Worm (Caenorhabditis elegans) whole organism, late embryonic: ENCODE measurements around the gene C04F6.9.

Experiments
- C38D4.7 ChIP-seq: fragments of 200-800 bp; sonication (Bioruptor generic); optimal IDR thresholded peaks from 2 replicates; lab custom pipeline; 2018; ENCODE audit warnings: mild to moderate bottlenecking, missing genetic modification characterization, moderate library complexity, missing compliant biosample characterization
- F13H6.1 ChIP-seq: sonication (generic microtip); optimal IDR thresholded peaks from 2 replicates; lab custom pipeline; 2016; ENCODE audit warnings: missing genetic modification characterization, missing compliant biosample characterization
- K02D7.2 ChIP-seq: sonication (generic microtip); optimal IDR thresholded peaks from 2 replicates; lab custom pipeline; 2017; ENCODE audit warnings: mild to moderate bottlenecking, missing genetic modification characterization, missing compliant biosample characterization
- K09A11.1 ChIP-seq: sonication (generic microtip); optimal IDR thresholded peaks from 2 replicates; lab custom pipeline; 2017; ENCODE audit warnings: antibody characterized with exemption, mild to moderate bottlenecking, missing genetic modification characterization, missing compliant biosample characterization; ENCODE audit not compliant: insufficient read depth
- Y22D7AL.16 ChIP-seq: sonication (generic microtip); optimal IDR thresholded peaks from 2 replicates; lab custom pipeline; 2016; ENCODE audit warnings: missing genetic modification characterization, missing compliant biosample characterization
- ahr-1 ChIP-seq: sonication (generic microtip); optimal IDR thresholded peaks from 2 replicates; lab custom pipeline; 2016; ENCODE audit warnings: missing genetic modification characterization, missing compliant biosample characterization
- ama-1 ChIP-seq: fragments of 150-350 bp; optimal IDR thresholded peaks from 2 replicates; lab custom pipeline; 2014
- ceh-14 ChIP-seq: sonication (generic microtip); optimal IDR thresholded peaks from 2 replicates; lab custom pipeline; 2016; ENCODE audit warnings: missing genotype, missing genetic modification characterization, missing compliant biosample characterization
- ceh-22 ChIP-seq: sonication (generic microtip); optimal IDR thresholded peaks from 2 replicates; lab custom pipeline; 2017; ENCODE audit warnings: missing biosample characterization, missing genetic modification characterization
- ceh-24 ChIP-seq: sonication (generic microtip); optimal IDR thresholded peaks from 2 replicates; lab custom pipeline; 2016; ENCODE audit warnings: mild to moderate bottlenecking, missing genetic modification characterization, missing compliant biosample characterization
- ceh-30 ChIP-seq: fragments of 150-350 bp; optimal IDR thresholded peaks from 2 replicates; lab custom pipeline; 2014; ENCODE audit warnings: missing biosample characterization, missing genetic modification characterization
- ceh-48 ChIP-seq: sonication (generic microtip); optimal IDR thresholded peaks from 2 replicates; lab custom pipeline; 2016; ENCODE audit warnings: missing genetic modification characterization, inconsistent platforms, missing compliant biosample characterization
- ceh-9 ChIP-seq: sonication (generic microtip); optimal IDR thresholded peaks from 2 replicates; lab custom pipeline; 2016; ENCODE audit warnings: mild to moderate bottlenecking, missing genetic modification characterization, inconsistent platforms, missing compliant biosample characterization
- elt-4 ChIP-seq: sonication (generic microtip); optimal IDR thresholded peaks from 2 replicates; lab custom pipeline; 2016; ENCODE audit warnings: missing genetic modification characterization, missing compliant biosample characterization
- fkh-10 ChIP-seq: fragments of 150-350 bp; optimal IDR thresholded peaks from 2 replicates; lab custom pipeline; 2014; ENCODE audit warnings: missing biosample characterization, missing genetic modification reagents, missing genetic modification characterization
- gmeb-2 ChIP-seq: sonication (generic microtip); optimal IDR thresholded peaks from 2 replicates; lab custom pipeline; 2016; ENCODE audit warnings: missing genetic modification characterization, inconsistent platforms, missing compliant biosample characterization
- hlh-15 ChIP-seq: sonication (generic microtip); optimal IDR thresholded peaks from 2 replicates; lab custom pipeline; 2016; ENCODE audit warnings: missing genetic modification characterization, missing compliant biosample characterization
- hlh-30 ChIP-seq: sonication (generic microtip); optimal IDR thresholded peaks from 2 replicates; lab custom pipeline; 2017; ENCODE audit warnings: antibody characterized with exemption, missing genetic modification characterization, missing compliant biosample characterization; ENCODE audit not compliant: insufficient read depth
- hlh-6 ChIP-seq: sonication (generic microtip); optimal IDR thresholded peaks from 2 replicates; lab custom pipeline; 2016; ENCODE audit warnings: missing genotype, missing genetic modification characterization, missing compliant biosample characterization
- hlh-8 ChIP-seq: sonication (generic microtip); optimal IDR thresholded peaks from 2 replicates; lab custom pipeline; 2016; ENCODE audit warnings: missing genotype, missing genetic modification characterization, missing compliant biosample characterization
- lim-6 ChIP-seq: sonication (generic microtip); optimal IDR thresholded peaks from 2 replicates; lab custom pipeline; 2016; ENCODE audit warnings: missing genetic modification characterization, missing compliant biosample characterization
- madf-2 ChIP-seq: sonication (generic microtip); optimal IDR thresholded peaks from 2 replicates; lab custom pipeline; 2017; ENCODE audit warnings: missing genetic modification characterization, missing compliant biosample characterization
- nfya-1 ChIP-seq: sonication (generic microtip); optimal IDR thresholded peaks from 2 replicates; lab custom pipeline; 2017; ENCODE audit warnings: missing genetic modification characterization, mild to moderate bottlenecking, missing compliant biosample characterization, antibody characterized with exemption, moderate library complexity
- nhr-232 ChIP-seq: sonication (generic microtip); optimal IDR thresholded peaks from 2 replicates; lab custom pipeline; 2016; ENCODE audit warnings: missing genetic modification characterization, missing compliant biosample characterization
- odd-2 ChIP-seq: sonication (generic microtip); optimal IDR thresholded peaks from 2 replicates; lab custom pipeline; 2017; ENCODE audit warnings: antibody characterized with exemption, mild to moderate bottlenecking, missing genetic modification characterization, missing compliant biosample characterization
- pag-3 ChIP-seq: sonication (generic microtip); optimal IDR thresholded peaks from 2 replicates; lab custom pipeline; 2016; ENCODE audit warnings: missing compliant biosample characterization, missing genetic modification characterization, borderline replicate concordance
- pat-9 ChIP-seq: fragments of 200-800 bp; sonication (Bioruptor generic); optimal IDR thresholded peaks from 2 replicates; lab custom pipeline; 2018; ENCODE audit warnings: mild to moderate bottlenecking, missing genetic modification characterization, moderate library complexity, missing compliant biosample characterization
- pha-2 ChIP-seq: sonication (generic microtip); optimal IDR thresholded peaks from 2 replicates; lab custom pipeline; 2017; ENCODE audit warnings: mild to moderate bottlenecking, missing genetic modification characterization, missing compliant biosample characterization
- ref-2 ChIP-seq: sonication (generic microtip); optimal IDR thresholded peaks from 2 replicates; lab custom pipeline; 2016; ENCODE audit warnings: missing genetic modification characterization, missing compliant biosample characterization
- sdc-2 ChIP-seq: sonication (generic microtip); optimal IDR thresholded peaks from 2 replicates; lab custom pipeline; 2016; ENCODE audit warnings: missing genotype, missing genetic modification characterization, missing compliant biosample characterization
- sox-2 ChIP-seq: fragments of 200-800 bp; sonication (Bioruptor generic); IDR thresholded peaks from 2 replicates; pipeline ENCODE4 v1.3.6; 2022; ENCODE audit warnings: missing genetic modification reagents, missing genetic modification characterization, missing compliant biosample characterization
- tbx-2 ChIP-seq: sonication (generic microtip); optimal IDR thresholded peaks from 2 replicates; lab custom pipeline; 2016; ENCODE audit warnings: missing genetic modification characterization, missing compliant biosample characterization
- tbx-7 ChIP-seq: sonication (generic microtip); optimal IDR thresholded peaks from 2 replicates; lab custom pipeline; 2016; ENCODE audit warnings: missing genotype, missing genetic modification characterization, missing compliant biosample characterization
- unc-42 ChIP-seq: sonication (generic microtip); optimal IDR thresholded peaks from 2 replicates; lab custom pipeline; 2016; ENCODE audit warnings: missing genotype, missing genetic modification characterization, missing compliant biosample characterization
- unc-55 ChIP-seq: sonication (generic microtip); optimal IDR thresholded peaks from 2 replicates; lab custom pipeline; 2017; ENCODE audit warnings: missing biosample characterization, missing genetic modification reagents, missing genetic modification characterization
- unc-86 ChIP-seq: sonication (generic microtip); optimal IDR thresholded peaks from 2 replicates; lab custom pipeline; 2016; ENCODE audit warnings: missing genetic modification characterization, missing compliant biosample characterization
- ztf-16 ChIP-seq: sonication (generic microtip); optimal IDR thresholded peaks from 2 replicates; lab custom pipeline; 2017; ENCODE audit warnings: missing genetic modification characterization, missing compliant biosample characterization

Gene C04F6.9

ce11 chrX:3401701-3402100 lies at the start of gene C04F6.9:
Gene C04F6.9, plus strand, starts transcription at chrX:3402001.
- no peak for TF ChIP-seq ceh-30 (tag; lab: Kevin White, UChicago)
- TF ChIP-seq nhr-232, result no peak
- TF ChIP-seq ztf-16 (tag; lab: Kevin White, UChicago), result no peak
- no peak for TF ChIP-seq pha-2 (tag; lab: Kevin White, UChicago)
- TF ChIP-seq tbx-2 (tag; lab: Kevin White, UChicago), result no peak
- TF ChIP-seq pat-9 (tag; lab: Kevin White, UChicago), result no peak
- no peak for TF ChIP-seq sox-2
- no peak for TF ChIP-seq elt-4 (tag; lab: Kevin White, UChicago)
- no peak for TF ChIP-seq K09A11.1

ce11 chrX:3362378-3362777 lies 39.4 kb upstream of the C04F6.9 start, which contains the start of gene dhs-26:
Gene dhs-26, minus strand, starts transcription at chrX:3362493.
- TF ChIP-seq pag-3 (tag; lab: Kevin White, UChicago) (no peak), lim-6 (tag; lab: Kevin White, UChicago) (no peak), unc-86 (no peak), ref-2 (tag; lab: Kevin White, UChicago) (no peak), ama-1 (lab: Kevin White, UChicago) (no peak), hlh-15 (tag; lab: Kevin White, UChicago) (no peak), sdc-2 (tag; lab: Kevin White, UChicago) (no peak), ahr-1 (no peak), madf-2 (no peak), ceh-22 (tag; lab: Kevin White, UChicago) (no peak), ceh-48 (no peak), ceh-14 (tag; lab: Kevin White, UChicago) (no peak), fkh-10 (GFP tag; lab: Kevin White, UChicago) (no peak)
- TF ChIP-seq, all 69 proteins: peak for 0

ce11 chrX:3366782-3367181 lies 35.0 kb upstream of the C04F6.9 start:
- TF ChIP-seq unc-42 (tag; lab: Kevin White, UChicago) (no peak), gmeb-2 (no peak), K02D7.2 (tag; lab: Kevin White, UChicago) (no peak), F13H6.1 (no peak), unc-55 (GFP tag; lab: Kevin White, UChicago) (no peak)

- TF ChIP-seq ceh-14 (tag; lab: Kevin White, UChicago), result no peak
- TF ChIP-seq hlh-8 (tag; lab: Kevin White, UChicago), result no peak
- no peak for TF ChIP-seq hlh-30 (tag; lab: Kevin White, UChicago)
- no peak for TF ChIP-seq nhr-232
- TF ChIP-seq odd-2, result no peak
- no peak for TF ChIP-seq tbx-7
- TF ChIP-seq K09A11.1, result no peak
- no peak for TF ChIP-seq nfya-1 (tag; lab: Kevin White, UChicago)
- TF ChIP-seq F13H6.1, result no peak
- no peak for TF ChIP-seq ahr-1
- no peak for TF ChIP-seq pat-9 (tag; lab: Kevin White, UChicago)
- no peak for TF ChIP-seq C38D4.7 (GFP tag; lab: Kevin White, UChicago)
- no peak for TF ChIP-seq ceh-24 (tag; lab: Kevin White, UChicago)
- TF ChIP-seq ama-1 (lab: Kevin White, UChicago), result no peak
Observed at ce11 chrX:3368659-3369058, 33.1 kb upstream of the C04F6.9 start, which contains the start of gene ZK563.2. Gene ZK563.2, plus strand, starts transcription at chrX:3368959.

ce11 chrX:3369442-3369841 lies 32.4 kb upstream of the C04F6.9 start:
- TF ChIP-seq ceh-30 (tag; lab: Kevin White, UChicago), result no peak
- no peak for TF ChIP-seq F13H6.1
- no peak for TF ChIP-seq hlh-6
- no peak for TF ChIP-seq tbx-7
- no peak for TF ChIP-seq Y22D7AL.16
- no peak for TF ChIP-seq ceh-9
